Fruit fly (Drosophila melanogaster): ENCODE results near the gene Rbf.

dm6 chrX:751201-751600 lies 50.1 kb downstream of the Rbf start, which contains the start of gene CG13362:
- no peak for TF ChIP-seq CG7045 (GFP tag; optimal IDR thresholded peaks at IDR 0.05)
- TF ChIP-seq CG1620 (GFP tag; optimal IDR thresholded peaks at IDR 0.05): no peak
- TF ChIP-seq CG7101 (tag; optimal IDR thresholded peaks at IDR 0.05): no peak
- no peak for TF ChIP-seq kay (GFP tag; ENCODE audit: borderline replicate concordance)

Measured in whole organism, adult.